Fruit fly (Drosophila melanogaster) whole organism, embryonic: ENCODE data around the gene CG7806.

Source experiments
- CG11695 ChIP-seq: fragments of 200-800 bp; sonication (Bioruptor generic); IDR thresholded peaks from 3 replicates; pipeline ENCODE4 v1.3.6; 2022; ENCODE audit warnings: missing biosample characterization, missing genetic modification characterization
- CG11723 ChIP-seq: fragments of 200-800 bp; sonication (Bioruptor generic); optimal IDR thresholded peaks from 2 replicates; lab custom pipeline; 2017; ENCODE audit warnings: missing biosample characterization, mild to moderate bottlenecking, missing genetic modification characterization
- CG12769 ChIP-seq: fragments of 200-800 bp; sonication (Bioruptor generic); optimal IDR thresholded peaks from 2 replicates; lab custom pipeline; 2019; ENCODE audit warnings: missing biosample characterization, mild to moderate bottlenecking, missing genetic modification characterization, moderate library complexity
- CG14710 ChIP-seq: fragments of 200-800 bp; sonication (Bioruptor generic); optimal IDR thresholded peaks from 3 replicates; lab custom pipeline; 2019; ENCODE audit warnings: missing biosample characterization, mild to moderate bottlenecking, missing genetic modification characterization, moderate library complexity
- CG16779 ChIP-seq: fragments of 200-800 bp; sonication (Bioruptor generic); IDR thresholded peaks from 2 replicates; pipeline ENCODE4 v1.3.6; 2022; ENCODE audit warnings: missing biosample characterization, missing genetic modification characterization
- CG1832 ChIP-seq: fragments of 200-800 bp; sonication (Bioruptor generic); optimal IDR thresholded peaks from 2 replicates; lab custom pipeline; 2017; ENCODE audit warnings: missing biosample characterization, mild to moderate bottlenecking, missing genetic modification characterization, inconsistent platforms
- CG2199 ChIP-seq: fragments of 200-800 bp; sonication (Bioruptor generic); IDR thresholded peaks from 3 replicates; pipeline ENCODE4 v1.3.6; 2022; ENCODE audit warnings: missing biosample characterization, missing genetic modification characterization
- CG2712 ChIP-seq: fragments of 200-800 bp; optimal IDR thresholded peaks from 3 replicates; lab custom pipeline; 2019; ENCODE audit warnings: missing biosample characterization, mild to moderate bottlenecking, missing genetic modification characterization, moderate library complexity
- CG32772 ChIP-seq: fragments of 200-800 bp; sonication (Bioruptor generic); IDR thresholded peaks from 2 replicates; pipeline ENCODE4 v1.3.6; 2022; ENCODE audit warnings: missing biosample characterization, missing genetic modification characterization
- CG33213 ChIP-seq: fragments of 200-800 bp; sonication (Bioruptor generic); optimal IDR thresholded peaks from 3 replicates; lab custom pipeline; 2016; ENCODE audit warnings: missing biosample characterization, missing genetic modification characterization
- CG34224 ChIP-seq: fragments of 200-800 bp; sonication (Bioruptor generic); IDR thresholded peaks from 3 replicates; pipeline ENCODE4 v1.3.6; 2022; ENCODE audit warnings: missing biosample characterization, missing genetic modification characterization; ENCODE audit not compliant: partially characterized antibody
- CG34422 ChIP-seq: fragments of 200-800 bp; sonication (Bioruptor generic); IDR thresholded peaks from 3 replicates; pipeline ENCODE4 v1.3.6; 2022; ENCODE audit warnings: missing biosample characterization, missing genetic modification characterization
- CG4360 ChIP-seq: fragments of 200-800 bp; sonication (Bioruptor generic); IDR thresholded peaks from 2 replicates; pipeline ENCODE4 v1.3.6; 2022; ENCODE audit warnings: missing biosample characterization, missing genetic modification characterization
- CG7745 ChIP-seq: fragments of 200-800 bp; sonication (Bioruptor generic); optimal IDR thresholded peaks from 2 replicates; lab custom pipeline; 2018; ENCODE audit warnings: missing biosample characterization, mild to moderate bottlenecking, missing genetic modification characterization, moderate library complexity
- CG8924 ChIP-seq: fragments of 200-800 bp; optimal IDR thresholded peaks from 3 replicates; lab custom pipeline; 2019; ENCODE audit warnings: missing biosample characterization, mild to moderate bottlenecking, missing genetic modification characterization, moderate library complexity
- CG9215 ChIP-seq: fragments of 200-800 bp; sonication (Bioruptor generic); IDR thresholded peaks from 2 replicates; pipeline ENCODE4 v1.3.6; 2022; ENCODE audit warnings: missing biosample characterization, missing genetic modification characterization
- CoRest ChIP-seq: fragments of 200-800 bp; sonication (Bioruptor generic); optimal IDR thresholded peaks from 3 replicates; lab custom pipeline; 2018; ENCODE audit warnings: missing biosample characterization, mild to moderate bottlenecking, missing genetic modification characterization, moderate library complexity
- HLHmδ ChIP-seq: fragments of 200-800 bp; sonication (Bioruptor generic); optimal IDR thresholded peaks from 2 replicates; lab custom pipeline; 2018; ENCODE audit warnings: missing biosample characterization, mild to moderate bottlenecking, missing genetic modification characterization, moderate library complexity
- Lpt ChIP-seq: fragments of >200 bp; optimal IDR thresholded peaks from 2 replicates; lab custom pipeline; 2018; ENCODE audit warnings: missing biosample characterization, missing genetic modification characterization
- Med ChIP-seq: fragments of 200-800 bp; sonication (Bioruptor generic); peaks from one replicate; lab custom pipeline; 2016; ENCODE audit warnings: missing biosample characterization, missing genetic modification characterization, mild to moderate bottlenecking, inconsistent platforms, moderate library complexity
- NFAT ChIP-seq: fragments of 200-800 bp; sonication (Bioruptor generic); IDR thresholded peaks from 2 replicates; pipeline ENCODE4 v1.3.6; 2022; ENCODE audit warnings: missing biosample characterization, missing genetic modification characterization
- Ravus ChIP-seq: fragments of 200-800 bp; sonication (Bioruptor generic); IDR thresholded peaks from 2 replicates; pipeline ENCODE4 v1.3.6; 2022; ENCODE audit warnings: missing biosample characterization, missing genetic modification characterization
- TFAM ChIP-seq: fragments of 200-800 bp; sonication (Bioruptor generic); optimal IDR thresholded peaks from 2 replicates; lab custom pipeline; 2017; ENCODE audit warnings: missing biosample characterization, missing genetic modification characterization, inconsistent platforms
- Xrp1 ChIP-seq: fragments of 200-800 bp; sonication (Bioruptor generic); IDR thresholded peaks from 2 replicates; pipeline ENCODE4 v1.3.6; 2022; ENCODE audit warnings: missing biosample characterization, missing genetic modification characterization
- az2 ChIP-seq: fragments of 200-800 bp; sonication (Bioruptor generic); optimal IDR thresholded peaks from 3 replicates; lab custom pipeline; 2016; ENCODE audit warnings: missing biosample characterization, missing genetic modification characterization
- btn ChIP-seq: fragments of 200-800 bp; sonication (Bioruptor generic); optimal IDR thresholded peaks from 2 replicates; lab custom pipeline; 2016; ENCODE audit warnings: missing biosample characterization, missing genetic modification characterization
- chinmo ChIP-seq: fragments of 200-800 bp; sonication (Bioruptor generic); IDR thresholded peaks from 4 replicates; pipeline ENCODE4 v1.3.6; 2022; ENCODE audit warnings: missing biosample characterization, missing genetic modification characterization; ENCODE audit not compliant: partially characterized antibody
- her ChIP-seq: fragments of 200-800 bp; sonication (Bioruptor generic); optimal IDR thresholded peaks from 2 replicates; lab custom pipeline; 2016; ENCODE audit warnings: missing biosample characterization, missing genetic modification characterization
- jing ChIP-seq: fragments of 200-800 bp; sonication (Bioruptor generic); optimal IDR thresholded peaks from 2 replicates; lab custom pipeline; 2018; ENCODE audit warnings: missing biosample characterization, mild to moderate bottlenecking, missing genetic modification characterization
- lilli ChIP-seq: fragments of 200-800 bp; sonication (Bioruptor generic); optimal IDR thresholded peaks from 3 replicates; lab custom pipeline; 2016; ENCODE audit warnings: missing biosample characterization, missing genetic modification characterization
- nom ChIP-seq: fragments of 200-800 bp; sonication (Bioruptor generic); optimal IDR thresholded peaks from 2 replicates; lab custom pipeline; 2017; ENCODE audit warnings: missing biosample characterization, missing genetic modification characterization, mild to moderate bottlenecking, moderate library complexity, missing genetic modification reagents
- onecut ChIP-seq: fragments of 200-800 bp; sonication (Bioruptor generic); IDR thresholded peaks from 2 replicates; pipeline ENCODE4 v1.3.6; 2022; ENCODE audit warnings: missing biosample characterization, missing genetic modification characterization
- sc ChIP-seq, 3 experiments: fragments of >200 bp in 2 of 3; fragments of 200-800 bp in 1 of 3; sonication (Bioruptor generic) in 1 of 3; optimal IDR thresholded peaks; 2 replicates in 2 of 3; 3 replicates in 1 of 3; lab custom pipeline; 2017; ENCODE audit warnings: mild to moderate bottlenecking in 1 of 3, missing biosample characterization in 1 of 3, missing genetic modification characterization in 1 of 3, missing genetic modification reagents in 1 of 3
- sens-2 ChIP-seq: fragments of 200-800 bp; sonication (Bioruptor generic); IDR thresholded peaks from 2 replicates; pipeline ENCODE4 v1.3.6; 2022; ENCODE audit warnings: missing biosample characterization, missing genetic modification characterization
- sisA ChIP-seq: fragments of 200-800 bp; sonication (Bioruptor generic); IDR thresholded peaks from 2 replicates; pipeline ENCODE4 v1.3.6; 2022; ENCODE audit warnings: missing biosample characterization, missing genetic modification characterization
- slbo ChIP-seq: fragments of 200-800 bp; sonication (Bioruptor generic); IDR thresholded peaks from 2 replicates; pipeline ENCODE4 v1.3.6; 2022; ENCODE audit warnings: missing biosample characterization, missing genetic modification characterization
- ssp ChIP-seq: fragments of 200-800 bp; sonication (Bioruptor generic); IDR thresholded peaks from 2 replicates; pipeline ENCODE4 v1.3.6; 2022; ENCODE audit warnings: missing biosample characterization, missing genetic modification characterization
- stwl ChIP-seq: fragments of 200-800 bp; sonication (Bioruptor generic); optimal IDR thresholded peaks from 3 replicates; lab custom pipeline; 2018; ENCODE audit warnings: missing biosample characterization, mild to moderate bottlenecking, missing genetic modification characterization, moderate library complexity
- sug ChIP-seq: fragments of 200-800 bp; optimal IDR thresholded peaks from 2 replicates; lab custom pipeline; 2019; ENCODE audit warnings: missing biosample characterization, mild to moderate bottlenecking, missing genetic modification characterization, moderate library complexity
- tio ChIP-seq: fragments of 200-800 bp; sonication (Bioruptor generic); optimal IDR thresholded peaks from 2 replicates; lab custom pipeline; 2017; ENCODE audit warnings: missing biosample characterization, missing genetic modification characterization, inconsistent platforms
- trh ChIP-seq: fragments of 200-800 bp; sonication (Bioruptor generic); optimal IDR thresholded peaks from 2 replicates; lab custom pipeline; 2016; ENCODE audit warnings: missing biosample characterization, missing genetic modification characterization
- unpg ChIP-seq: fragments of 200-800 bp; sonication (Bioruptor generic); optimal IDR thresholded peaks from 3 replicates; lab custom pipeline; 2018; ENCODE audit warnings: missing biosample characterization, mild to moderate bottlenecking, missing genetic modification characterization, moderate library complexity
- zen2 ChIP-seq: fragments of 200-800 bp; sonication (Bioruptor generic); IDR thresholded peaks from 3 replicates; pipeline ENCODE4 v1.3.6; 2022; ENCODE audit warnings: missing biosample characterization, missing genetic modification characterization; ENCODE audit not compliant: partially characterized antibody

Gene CG7806

DNA sequence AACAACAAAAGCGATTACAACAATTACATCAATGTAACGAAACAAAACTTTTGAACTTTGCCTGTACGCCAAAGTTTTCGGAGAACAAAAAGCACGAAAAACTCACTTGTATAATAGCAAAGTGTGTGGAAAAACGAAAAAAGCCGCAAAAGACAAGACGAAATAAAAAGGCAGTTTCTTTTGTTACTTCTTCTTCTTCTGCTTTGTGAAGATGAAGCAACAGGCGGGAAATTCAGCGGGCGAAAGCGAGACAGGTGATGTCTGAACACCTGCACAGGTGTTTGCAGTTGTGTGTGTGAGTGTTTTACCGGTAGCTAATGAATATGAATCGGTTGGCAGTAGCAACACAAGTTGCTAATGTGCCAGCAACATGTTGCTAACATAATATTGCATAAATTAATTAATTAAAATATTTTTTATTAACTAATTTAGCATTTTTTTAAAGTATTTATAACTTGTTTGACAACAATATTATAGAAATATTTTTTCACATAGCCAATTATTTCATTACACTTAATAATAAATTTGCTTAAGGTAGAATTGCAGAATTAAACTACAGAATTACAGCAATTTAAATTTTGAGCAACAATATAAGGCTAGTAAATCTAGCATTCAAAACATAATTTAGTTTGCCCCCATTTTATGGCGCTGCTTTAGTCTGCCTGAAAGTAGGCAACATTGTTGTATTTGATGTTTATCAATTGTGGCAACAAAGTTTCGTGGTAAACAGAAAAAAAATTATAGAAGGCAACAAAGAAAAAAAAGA, 44.3 kb upstream of the CG7806 start (continued):
- TF ChIP-seq sug (tag; lab: Kevin White, UChicago) (no peak), CG8924 (tag; lab: Kevin White, UChicago) (peak; percentile 3), CG16779 (GFP tag; lab: Robert Waterston, UW) (no peak), NFAT (GFP tag; lab: Robert Waterston, UW) (no peak), jing (GFP tag; lab: Kevin White, UChicago) (no peak), Xrp1 (no peak), CG33213 (no peak), Med (no peak), unpg (GFP tag; lab: Kevin White, UChicago) (no peak), CG34422 (GFP tag; lab: Robert Waterston, UW) (no peak; the same call in 2 of the 3 replicates), TFAM (GFP tag; lab: Kevin White, UChicago) (no peak), CG11723 (GFP tag; lab: Kevin White, UChicago) (no peak), stwl (tag; lab: Kevin White, UChicago) (no peak), trh (no peak), CG4360 (GFP tag; lab: Robert Waterston, UW) (no peak), her (no peak), CG14710 (tag; lab: Kevin White, UChicago) (no peak), sens-2 (no peak), CG11695 (no peak), zen2 (no peak), Ravus (GFP tag; lab: Robert Waterston, UW) (no peak), tio (GFP tag; lab: Kevin White, UChicago) (no peak), Lpt (GFP tag; lab: Kevin White, UChicago) (no peak), CG34224 (GFP tag; lab: Robert Waterston, UW) (no peak), sisA (GFP tag; lab: Robert Waterston, UW) (no peak), ssp (no peak), nom (GFP tag; lab: Kevin White, UChicago) (peak; percentile 6), lilli (no peak), onecut (GFP tag; lab: Robert Waterston, UW) (no peak), CG32772 (GFP tag; lab: Robert Waterston, UW) (no peak), CG2199 (GFP tag; lab: Robert Waterston, UW) (peak; percentile 7; the same call in 1 of the 3 replicates), chinmo (GFP tag; lab: Robert Waterston, UW) (peak; percentile 82), az2 (GFP tag; lab: Kevin White, UChicago) (no peak), CG1832 (no peak), CoRest (tag; lab: Kevin White, UChicago) (no peak), slbo (GFP tag; lab: Robert Waterston, UW) (no peak), CG12769 (tag; lab: Kevin White, UChicago) (peak; percentile 26), CG9215 (GFP tag; lab: Robert Waterston, UW) (no peak), CG7745 (tag; lab: Kevin White, UChicago) (no peak), sc (optimal IDR thresholded peaks at IDR 0.05; lab: Kevin White, UChicago) (no peak), sc (GFP tag; optimal IDR thresholded peaks at IDR 0.05; lab: Kevin White, UChicago) (no peak), btn (GFP tag; lab: Kevin White, UChicago) (no peak), HLHmδ (GFP tag; lab: Kevin White, UChicago) (no peak), CG2712 (tag; lab: Kevin White, UChicago) (no peak)
- TF ChIP-seq, all 482 proteins: peak for 23
